Fruit fly (Drosophila melanogaster) whole organism, embryonic: ENCODE results near the gene CG46313.

Experiments used
- Atf6 ChIP-seq: fragments of 200-800 bp; sonication (Bioruptor generic); IDR thresholded peaks from 2 replicates; pipeline ENCODE4 v1.3.6; 2022; ENCODE audit warnings: missing biosample characterization, missing genetic modification characterization
- B-H2 ChIP-seq: fragments of 200-800 bp; sonication (Bioruptor generic); optimal IDR thresholded peaks from 2 replicates; lab custom pipeline; 2018; ENCODE audit warnings: missing biosample characterization, mild to moderate bottlenecking, missing genetic modification characterization
- Bdp1 ChIP-seq: fragments of 200-800 bp; sonication (Bioruptor generic); optimal IDR thresholded peaks from 3 replicates; lab custom pipeline; 2016; ENCODE audit warnings: missing biosample characterization, missing genetic modification characterization
- CG10543 ChIP-seq: fragments of 200-800 bp; sonication (Bioruptor generic); optimal IDR thresholded peaks from 3 replicates; lab custom pipeline; 2017; ENCODE audit warnings: missing biosample characterization, mild to moderate bottlenecking, missing genetic modification characterization, moderate library complexity
- CG12071 ChIP-seq: fragments of 200-800 bp; sonication (Bioruptor generic); optimal IDR thresholded peaks from 3 replicates; lab custom pipeline; 2018; ENCODE audit warnings: missing biosample characterization, mild to moderate bottlenecking, missing genetic modification characterization
- CG12769 ChIP-seq: fragments of 200-800 bp; sonication (Bioruptor generic); optimal IDR thresholded peaks from 2 replicates; lab custom pipeline; 2019; ENCODE audit warnings: missing biosample characterization, mild to moderate bottlenecking, missing genetic modification characterization, moderate library complexity
- CG13296 ChIP-seq: fragments of 200-800 bp; sonication (Bioruptor generic); optimal IDR thresholded peaks from 3 replicates; lab custom pipeline; 2018; ENCODE audit warnings: missing biosample characterization, mild to moderate bottlenecking, missing genetic modification characterization
- CG14710 ChIP-seq: fragments of 200-800 bp; sonication (Bioruptor generic); optimal IDR thresholded peaks from 3 replicates; lab custom pipeline; 2019; ENCODE audit warnings: missing biosample characterization, mild to moderate bottlenecking, missing genetic modification characterization, moderate library complexity
- CG17359 ChIP-seq: fragments of 200-800 bp; sonication (Bioruptor generic); optimal IDR thresholded peaks from 3 replicates; lab custom pipeline; 2018; ENCODE audit warnings: missing biosample characterization, mild to moderate bottlenecking, missing genetic modification characterization, moderate library complexity
- CG1792 ChIP-seq: fragments of 200-800 bp; sonication (Bioruptor generic); optimal IDR thresholded peaks from 2 replicates; lab custom pipeline; 2016; ENCODE audit warnings: missing biosample characterization, missing genetic modification characterization
- CG2678 ChIP-seq: fragments of 200-800 bp; sonication (Bioruptor generic); optimal IDR thresholded peaks from 3 replicates; lab custom pipeline; 2019; ENCODE audit warnings: missing biosample characterization, mild to moderate bottlenecking, missing genetic modification characterization, moderate library complexity
- CG3281 ChIP-seq: fragments of 200-800 bp; sonication (Bioruptor generic); optimal IDR thresholded peaks from 3 replicates; lab custom pipeline; 2017; ENCODE audit warnings: missing biosample characterization, mild to moderate bottlenecking, missing genetic modification characterization
- CG5953 ChIP-seq: fragments of 200-800 bp; sonication (Bioruptor generic); IDR thresholded peaks from 2 replicates; pipeline ENCODE4 v1.3.6; 2022; ENCODE audit warnings: missing biosample characterization, missing genetic modification characterization
- CG6254 ChIP-seq: fragments of 200-800 bp; sonication (Bioruptor generic); optimal IDR thresholded peaks from 3 replicates; lab custom pipeline; 2017; ENCODE audit warnings: mild to moderate bottlenecking, missing biosample characterization, missing genetic modification reagents, missing genetic modification characterization
- CG7556 ChIP-seq: fragments of 200-800 bp; sonication (Bioruptor generic); optimal IDR thresholded peaks from 2 replicates; lab custom pipeline; 2017; ENCODE audit warnings: missing biosample characterization, mild to moderate bottlenecking, missing genetic modification characterization
- CG8290 ChIP-seq, 3 experiments: fragments of 200-800 bp; sonication (Bioruptor generic); optimal IDR thresholded peaks; 2 replicates each; lab custom pipeline; 2016 to 2019; ENCODE audit warnings: missing biosample characterization in 3 of 3, missing genetic modification characterization in 3 of 3, mild to moderate bottlenecking in 2 of 3, moderate library complexity in 1 of 3
- CG9727 ChIP-seq: fragments of 200-800 bp; sonication (Bioruptor generic); optimal IDR thresholded peaks from 3 replicates; lab custom pipeline; 2017; ENCODE audit warnings: missing biosample characterization, mild to moderate bottlenecking, missing genetic modification characterization
- D19B ChIP-seq: fragments of 200-800 bp; sonication (Bioruptor generic); optimal IDR thresholded peaks from 2 replicates; lab custom pipeline; 2017; ENCODE audit warnings: missing biosample characterization, mild to moderate bottlenecking, missing genetic modification characterization
- Dll ChIP-seq: fragments of 200-800 bp; sonication (Bioruptor generic); IDR thresholded peaks from 4 replicates; pipeline ENCODE4 v1.3.6; 2022; ENCODE audit warnings: missing biosample characterization, missing genetic modification characterization; ENCODE audit not compliant: partially characterized antibody
- Drgx ChIP-seq: fragments of 200-800 bp; sonication (Bioruptor generic); IDR thresholded peaks from 2 replicates; pipeline ENCODE4 v1.3.6; 2022; ENCODE audit warnings: missing biosample characterization, missing genetic modification characterization
- Elba2 ChIP-seq: fragments of 200-800 bp; sonication (Bioruptor generic); optimal IDR thresholded peaks from 3 replicates; lab custom pipeline; 2016; ENCODE audit warnings: missing biosample characterization, missing genetic modification characterization
- Ets65A ChIP-seq: fragments of 200-800 bp; sonication (Bioruptor generic); peaks from one replicate; lab custom pipeline; 2016; ENCODE audit warnings: missing biosample characterization, missing genetic modification characterization
- Fer1 ChIP-seq: fragments of 200-800 bp; sonication (Bioruptor generic); optimal IDR thresholded peaks from 2 replicates; lab custom pipeline; 2017; ENCODE audit warnings: missing biosample characterization, mild to moderate bottlenecking, missing genetic modification characterization
- Hmr ChIP-seq: fragments of 200-800 bp; sonication (Bioruptor generic); optimal IDR thresholded peaks from 3 replicates; lab custom pipeline; 2017; ENCODE audit warnings: mild to moderate bottlenecking, missing biosample characterization, missing genetic modification reagents, missing genetic modification characterization
- Hr39 ChIP-seq: fragments of >200 bp; optimal IDR thresholded peaks from 2 replicates; lab custom pipeline; 2017
- Hr78 ChIP-seq, 2 experiments: fragments of 200-800 bp in 1 of 2; fragments of >200 bp in 1 of 2; sonication (Bioruptor generic) in 1 of 2; optimal IDR thresholded peaks; 2 replicates each; lab custom pipeline; 2017 to 2019; ENCODE audit warnings: missing biosample characterization in 2 of 2, missing genetic modification characterization in 2 of 2, mild to moderate bottlenecking in 1 of 2, moderate library complexity in 1 of 2
- Med ChIP-seq: fragments of 200-800 bp; sonication (Bioruptor generic); peaks from one replicate; lab custom pipeline; 2016; ENCODE audit warnings: missing biosample characterization, missing genetic modification characterization, mild to moderate bottlenecking, inconsistent platforms, moderate library complexity
- Mrtf ChIP-seq: fragments of 200-800 bp; sonication (Bioruptor generic); IDR thresholded peaks from 3 replicates; pipeline ENCODE4 v1.3.6; 2022; ENCODE audit warnings: missing biosample characterization, missing genetic modification characterization
- Ssrp ChIP-seq: fragments of 200-800 bp; sonication (Bioruptor generic); optimal IDR thresholded peaks from 2 replicates; lab custom pipeline; 2018; ENCODE audit warnings: missing biosample characterization, mild to moderate bottlenecking, missing genetic modification characterization, moderate library complexity
- amos ChIP-seq: fragments of 200-800 bp; sonication (Bioruptor generic); IDR thresholded peaks from 2 replicates; pipeline ENCODE4 v1.3.6; 2022; ENCODE audit warnings: missing biosample characterization, missing genetic modification characterization; ENCODE audit not compliant: partially characterized antibody
- ap ChIP-seq: fragments of 200-800 bp; sonication (Bioruptor generic); IDR thresholded peaks from 2 replicates; pipeline ENCODE4 v1.3.6; 2022; ENCODE audit warnings: missing biosample characterization, missing genetic modification characterization
- chinmo ChIP-seq: fragments of 200-800 bp; sonication (Bioruptor generic); IDR thresholded peaks from 4 replicates; pipeline ENCODE4 v1.3.6; 2022; ENCODE audit warnings: missing biosample characterization, missing genetic modification characterization; ENCODE audit not compliant: partially characterized antibody
- cwo ChIP-seq: fragments of 200-800 bp; sonication (Bioruptor generic); optimal IDR thresholded peaks from 3 replicates; lab custom pipeline; 2017; ENCODE audit warnings: missing biosample characterization, missing genetic modification characterization, mild to moderate bottlenecking, moderate library complexity, missing genetic modification reagents
- exex ChIP-seq: fragments of 200-800 bp; sonication (Bioruptor generic); optimal IDR thresholded peaks from 4 replicates; lab custom pipeline; 2018; ENCODE audit warnings: missing biosample characterization, mild to moderate bottlenecking, missing genetic modification characterization, moderate library complexity
- gem ChIP-seq: fragments of 200-800 bp; sonication (Bioruptor generic); optimal IDR thresholded peaks from 2 replicates; lab custom pipeline; 2019; ENCODE audit warnings: missing biosample characterization, mild to moderate bottlenecking, missing genetic modification characterization, moderate library complexity
- grn ChIP-seq: fragments of 200-800 bp; sonication (Bioruptor generic); optimal IDR thresholded peaks from 3 replicates; lab custom pipeline; 2017; ENCODE audit warnings: missing biosample characterization, missing genetic modification characterization
- gro ChIP-seq: fragments of 200-800 bp; sonication (Bioruptor generic); optimal IDR thresholded peaks from 2 replicates; lab custom pipeline; 2016; ENCODE audit warnings: missing biosample characterization, missing genetic modification characterization
- lab ChIP-seq: fragments of 200-800 bp; sonication (Bioruptor generic); optimal IDR thresholded peaks from 3 replicates; lab custom pipeline; 2017; ENCODE audit warnings: missing biosample characterization, missing genetic modification characterization, mild to moderate bottlenecking, moderate library complexity, missing genetic modification reagents
- mam ChIP-seq: fragments of 200-800 bp; sonication (Bioruptor generic); optimal IDR thresholded peaks from 3 replicates; lab custom pipeline; 2016; ENCODE audit warnings: missing biosample characterization, missing genetic modification characterization
- mirr ChIP-seq: fragments of 200-800 bp; sonication (Bioruptor generic); optimal IDR thresholded peaks from 3 replicates; lab custom pipeline; 2018; ENCODE audit warnings: missing biosample characterization, mild to moderate bottlenecking, missing genetic modification characterization
- mld ChIP-seq: fragments of 200-800 bp; sonication (Bioruptor generic); IDR thresholded peaks from 3 replicates; pipeline ENCODE4 v1.3.6; 2022; ENCODE audit warnings: missing biosample characterization, missing genetic modification characterization; ENCODE audit not compliant: partially characterized antibody
- repo ChIP-seq: fragments of 200-800 bp; sonication (Bioruptor generic); optimal IDR thresholded peaks from 2 replicates; lab custom pipeline; 2016; ENCODE audit warnings: missing biosample characterization, missing genetic modification characterization
- sd ChIP-seq: fragments of 200-800 bp; sonication (Bioruptor generic); optimal IDR thresholded peaks from 3 replicates; lab custom pipeline; 2018; ENCODE audit warnings: missing biosample characterization, mild to moderate bottlenecking, missing genetic modification characterization, moderate library complexity
- sob ChIP-seq: fragments of 200-800 bp; sonication (Bioruptor generic); IDR thresholded peaks from 2 replicates; pipeline ENCODE4 v1.3.6; 2022; ENCODE audit warnings: missing biosample characterization, missing genetic modification characterization
- tll ChIP-seq, 2 experiments: fragments of 200-800 bp in 1 of 2; fragments of >200 bp in 1 of 2; sonication (Bioruptor generic) in 1 of 2; optimal IDR thresholded peaks; 2 replicates each; lab custom pipeline; 2017 to 2019; ENCODE audit warnings: missing biosample characterization in 2 of 2, missing genetic modification characterization in 2 of 2, mild to moderate bottlenecking in 1 of 2, moderate library complexity in 1 of 2
- tup ChIP-seq: fragments of 200-800 bp; sonication (Bioruptor generic); optimal IDR thresholded peaks from 2 replicates; lab custom pipeline; 2016; ENCODE audit warnings: missing biosample characterization, mild to moderate bottlenecking, missing genetic modification characterization, moderate library complexity

Gene CG46313

DNA sequence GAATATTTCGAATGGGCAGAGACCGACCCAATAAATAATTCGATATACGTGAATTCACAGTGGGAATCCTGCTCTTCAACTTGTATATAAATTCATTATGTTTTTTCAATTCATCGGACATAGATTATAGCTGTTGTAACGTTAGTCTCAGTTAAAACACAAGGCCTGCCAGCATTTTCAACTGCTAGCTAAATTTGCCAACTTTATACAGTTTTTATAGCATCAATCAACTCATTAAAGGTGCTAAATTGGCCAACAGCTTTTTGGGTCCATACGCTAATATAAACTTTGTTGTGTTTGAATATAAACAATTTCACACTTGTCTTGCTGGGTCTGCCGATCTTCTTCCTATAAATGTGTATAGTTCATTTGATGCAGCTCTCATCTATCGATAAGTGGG lies 3.8 kb downstream of the CG46313 start (continued):
- TF ChIP-seq CG7556 (no peak), CG2678 (tag; lab: Kevin White, UChicago) (peak; percentile 17), mld (GFP tag; lab: Robert Waterston, UW) (no peak), sd (peak; percentile 23), CG9727 (GFP tag; lab: Kevin White, UChicago) (no peak), chinmo (0 out of 4 replicates have a peak, but pooled peaks have one; percentile 50), Hr39 (no peak), CG6254 (GFP tag; lab: Kevin White, UChicago) (no peak), CG5953 (GFP tag; lab: Robert Waterston, UW) (no peak), Med (GFP tag; lab: Kevin White, UChicago) (peak; percentile 52), Bdp1 (GFP tag; lab: Kevin White, UChicago) (no peak), gro (GFP tag; lab: Kevin White, UChicago) (peak; percentile 62), tll (GFP tag; optimal IDR thresholded peaks at IDR 0.05; lab: Kevin White, UChicago) (no peak), D19B (GFP tag; lab: Kevin White, UChicago) (no peak), lab (GFP tag; lab: Kevin White, UChicago) (no peak), gem (tag; lab: Kevin White, UChicago) (no peak)

DNA sequence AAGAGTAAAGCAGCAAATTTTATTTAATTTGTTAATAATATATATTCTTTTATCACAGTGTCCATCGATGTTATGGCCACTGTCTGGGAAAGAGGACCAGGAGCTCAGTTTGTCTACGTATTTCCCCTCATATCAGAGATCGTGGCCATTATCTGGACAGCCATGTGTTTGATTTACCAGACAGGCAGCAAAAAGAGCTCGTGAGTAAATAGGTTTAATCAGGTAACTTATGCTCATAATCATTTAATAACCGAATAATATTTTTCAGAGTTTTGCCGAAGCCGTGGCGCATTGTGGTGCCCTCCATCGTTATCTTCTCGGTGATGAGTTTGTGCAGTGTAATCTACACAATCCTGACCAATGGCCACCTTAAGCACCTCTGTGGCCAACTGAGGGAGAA lies 6.1 kb downstream of the CG46313 start:
- TF ChIP-seq exex (peak; percentile 77), grn (GFP tag; lab: Kevin White, UChicago) (peak; percentile 52), Ssrp (tag; lab: Kevin White, UChicago) (no peak)
- TF ChIP-seq, all 482 proteins: peak for 2

DNA sequence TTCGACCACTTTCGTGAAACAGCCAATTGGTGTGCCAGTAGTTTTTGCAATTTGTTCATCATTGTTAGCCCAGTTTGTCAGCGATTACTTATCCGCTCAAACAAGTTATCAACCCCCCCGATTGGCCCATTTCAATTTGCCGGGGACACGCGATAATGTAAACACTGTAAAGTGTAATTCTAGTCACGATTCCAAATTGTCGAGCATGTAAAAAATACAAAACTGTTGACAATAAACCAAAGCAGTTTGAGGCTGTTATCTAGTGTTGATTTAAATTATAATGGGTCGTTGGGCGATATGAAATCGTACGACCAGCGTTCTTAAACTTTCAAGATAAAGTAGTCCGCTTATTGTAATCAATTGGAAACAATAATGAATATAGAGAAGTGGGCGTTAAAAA lies 9.1 kb downstream of the CG46313 start:
- TF ChIP-seq Hr78 (GFP tag; optimal IDR thresholded peaks at IDR 0.05; lab: Kevin White, UChicago) (no peak), Mrtf (GFP tag; lab: Robert Waterston, UW) (no peak), mirr (peak; percentile 79), Hmr (GFP tag; lab: Kevin White, UChicago) (peak; percentile 4), exex (peak; percentile 88), CG1792 (no peak), Atf6 (GFP tag; lab: Robert Waterston, UW) (no peak), cwo (peak; percentile 60), Med (GFP tag; lab: Kevin White, UChicago) (peak; percentile 51), Ets65A (GFP tag; lab: Kevin White, UChicago) (peak; percentile 3), amos (GFP tag; lab: Robert Waterston, UW) (no peak), CG12769 (peak; percentile 9), CG12071 (GFP tag; lab: Kevin White, UChicago) (peak; percentile 21), Fer1 (GFP tag; lab: Kevin White, UChicago) (peak; percentile 17), CG8290 (GFP tag; optimal IDR thresholded peaks at IDR 0.05; lab: Kevin White, UChicago) (no peak), CG8290 (tag; optimal IDR thresholded peaks at IDR 0.05; lab: Kevin White, UChicago) (peak in 1 of 2 experiments; percentile 8), tup (GFP tag; lab: Kevin White, UChicago) (no peak), CG3281 (GFP tag; lab: Kevin White, UChicago) (peak; percentile 7), lab (GFP tag; lab: Kevin White, UChicago) (peak; percentile 15), CG13296 (GFP tag; lab: Kevin White, UChicago) (peak; percentile 50), mam (GFP tag; lab: Kevin White, UChicago) (no peak), CG7556 (no peak), CG17359 (tag; lab: Kevin White, UChicago) (no peak), Elba2 (GFP tag; lab: Kevin White, UChicago) (no peak), B-H2 (GFP tag; lab: Kevin White, UChicago) (peak; percentile 3), CG10543 (GFP tag; lab: Kevin White, UChicago) (peak; percentile 32), repo (GFP tag; lab: Kevin White, UChicago) (no peak), gem (tag; lab: Kevin White, UChicago) (peak; percentile 1), sob (peak; percentile 45; the same call in 1 of the 2 replicates), Dll (GFP tag; lab: Robert Waterston, UW) (no peak), CG14710 (tag; lab: Kevin White, UChicago) (no peak), CG2678 (tag; lab: Kevin White, UChicago) (no peak), ap (no peak), Drgx (GFP tag; lab: Robert Waterston, UW) (no peak)
